Fruit fly (Drosophila melanogaster) whole organism, wandering third instar larva: Measurements from ENCODE around the gene gig.

Experiments
- Dfd ChIP-seq: fragments of >200 bp; optimal IDR thresholded peaks from 2 replicates; lab custom pipeline; 2017; ENCODE audit warnings: missing biosample characterization, missing genetic modification characterization
- lola ChIP-seq: fragments of >200 bp; optimal IDR thresholded peaks from 2 replicates; lab custom pipeline; 2017; ENCODE audit warnings: missing biosample characterization, missing genetic modification characterization
- usp ChIP-seq: fragments of >200 bp; optimal IDR thresholded peaks from 2 replicates; lab custom pipeline; 2017; ENCODE audit warnings: missing biosample characterization, missing genetic modification characterization

dm6 chr3L:20111434-20111833 lies 17.5 kb upstream of the gig start, which contains the start of gene Ir76b:
- TF ChIP-seq lola (GFP tag; lab: Kevin White, UChicago) (no peak), usp (GFP tag; lab: Kevin White, UChicago) (no peak), Dfd (no peak)
